Worm (Caenorhabditis elegans): ENCODE measurements around the gene pipp-4P.
"Not testable (repeated sequence)": the region's sequence is repeated elsewhere in the genome, so short reads cannot be mapped to it uniquely, and the experiment has no call there.

pipp-4P gene

DNA sequence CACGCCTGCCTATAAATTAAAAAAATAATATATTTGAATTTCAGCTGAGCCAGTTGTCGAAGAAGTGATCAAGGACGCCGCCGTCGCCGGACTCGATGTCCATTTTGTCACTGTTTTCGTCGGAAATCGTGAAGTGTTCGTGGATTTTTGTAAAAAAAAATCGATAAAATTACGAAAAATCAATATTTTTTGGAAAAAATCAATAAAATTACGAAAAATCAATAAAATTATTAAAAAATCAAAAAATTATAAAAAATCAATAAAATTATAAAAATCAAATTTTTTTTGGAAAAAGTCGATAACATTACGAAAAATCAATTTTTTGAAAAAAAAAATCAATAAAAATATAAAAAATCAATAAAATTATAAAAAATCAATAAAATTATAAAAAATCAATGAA, 15.9 kb downstream of the pipp-4P start:
- TF ChIP-seq tra-4 (tag; optimal IDR thresholded peaks at IDR 0.05) (no peak), ets-7 (tag; optimal IDR thresholded peaks at IDR 0.05) (no peak)

DNA sequence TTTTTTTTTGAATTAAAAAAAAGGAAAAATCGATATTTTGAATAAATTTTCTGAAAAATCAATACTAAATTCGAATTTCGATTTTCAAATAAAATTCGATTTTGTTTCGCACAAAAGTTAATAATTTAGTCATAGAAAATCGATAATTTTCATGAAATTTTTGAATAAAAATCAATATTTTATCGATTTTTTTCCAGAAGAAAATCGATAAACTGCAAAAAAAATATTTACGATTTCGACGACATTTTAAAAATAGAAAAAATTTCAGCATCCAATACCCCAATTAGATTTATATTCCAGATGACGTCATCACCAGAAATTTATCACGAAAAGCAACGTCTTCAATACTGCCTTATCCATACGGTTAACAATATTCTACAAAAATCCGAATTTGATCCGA, 17.3 kb downstream of the pipp-4P start, which contains the start of gene josd-1:
josd-1 (plus strand) TSS at position 301 of the 400 bp plus-strand sequence.
- no peak for TF ChIP-seq ets-7 (tag; optimal IDR thresholded peaks at IDR 0.05)
- no peak for TF ChIP-seq hnd-1 (tag; optimal IDR thresholded peaks at IDR 0.05)
- no peak for TF ChIP-seq B0310.2 (tag; optimal IDR thresholded peaks at IDR 0.05)
- TF ChIP-seq tbx-11 (GFP tag; IDR thresholded peaks at IDR 0.05): no peak
- no peak for TF ChIP-seq ceh-13 (GFP tag; optimal IDR thresholded peaks at IDR 0.05)
- TF ChIP-seq tbx-37 (GFP tag; conservative IDR thresholded peaks at IDR 0.05): no peak
- no peak for TF ChIP-seq ceh-36 (tag; optimal IDR thresholded peaks at IDR 0.05)
- no peak for TF ChIP-seq F13C5.2 (tag; optimal IDR thresholded peaks at IDR 0.05)
- TF ChIP-seq pes-1 (GFP tag; IDR thresholded peaks at IDR 0.05): no peak
- no peak for TF ChIP-seq flt-1 (GFP tag; IDR thresholded peaks at IDR 0.05)
- no peak for TF ChIP-seq scrt-1 (GFP tag; IDR thresholded peaks at IDR 0.05)
- no peak for TF ChIP-seq aly-1 (tag; optimal IDR thresholded peaks at IDR 0.05)
- no peak for TF ChIP-seq ama-1 (optimal IDR thresholded peaks at IDR 0.05)
- no peak for TF ChIP-seq hmbx-1 (tag; optimal IDR thresholded peaks at IDR 0.05)
- no peak for TF ChIP-seq tra-4 (tag; optimal IDR thresholded peaks at IDR 0.05)
- TF ChIP-seq sea-1 (GFP tag; conservative IDR thresholded peaks at IDR 0.05): no peak
- no peak for TF ChIP-seq hmg-4 (GFP tag; optimal IDR thresholded peaks at IDR 0.05)

DNA sequence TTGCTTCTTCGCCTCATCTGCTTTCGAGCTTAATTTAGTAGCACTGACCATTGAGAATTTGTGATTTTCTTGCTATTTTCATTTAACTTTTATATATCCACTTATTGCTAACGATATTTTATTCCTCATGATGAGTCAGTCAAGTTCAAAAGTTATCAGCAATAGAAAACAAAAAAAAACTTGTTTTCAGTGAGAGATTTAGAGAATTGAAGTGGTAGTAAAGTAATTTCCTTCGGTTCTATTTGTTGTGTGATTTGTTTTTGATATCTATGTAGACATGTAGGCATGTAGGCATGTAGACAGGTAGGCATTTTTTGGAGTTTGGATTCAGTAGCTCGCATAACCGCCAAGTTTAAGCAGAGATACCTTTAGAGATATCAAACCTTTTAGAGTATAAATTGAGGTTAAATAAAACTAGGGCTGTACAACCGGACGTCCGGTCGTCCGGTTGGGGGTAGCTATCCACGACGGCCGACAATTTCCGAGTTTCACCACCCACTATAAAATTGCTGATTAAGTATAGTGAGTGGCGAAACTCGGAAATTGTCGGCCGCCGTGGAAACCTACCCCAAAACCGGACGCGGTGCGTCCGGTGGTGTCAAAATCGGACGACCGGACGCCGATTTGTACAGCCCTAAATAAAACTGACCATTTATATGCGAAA, 21.9 kb downstream of the pipp-4P start, which contains the start of gene Y71H2AR.2:
Y71H2AR.2 (minus strand) TSS at position 51 of the 664 bp plus-strand sequence.
- TF ChIP-seq aly-1 (tag; optimal IDR thresholded peaks at IDR 0.05): no peak

DNA sequence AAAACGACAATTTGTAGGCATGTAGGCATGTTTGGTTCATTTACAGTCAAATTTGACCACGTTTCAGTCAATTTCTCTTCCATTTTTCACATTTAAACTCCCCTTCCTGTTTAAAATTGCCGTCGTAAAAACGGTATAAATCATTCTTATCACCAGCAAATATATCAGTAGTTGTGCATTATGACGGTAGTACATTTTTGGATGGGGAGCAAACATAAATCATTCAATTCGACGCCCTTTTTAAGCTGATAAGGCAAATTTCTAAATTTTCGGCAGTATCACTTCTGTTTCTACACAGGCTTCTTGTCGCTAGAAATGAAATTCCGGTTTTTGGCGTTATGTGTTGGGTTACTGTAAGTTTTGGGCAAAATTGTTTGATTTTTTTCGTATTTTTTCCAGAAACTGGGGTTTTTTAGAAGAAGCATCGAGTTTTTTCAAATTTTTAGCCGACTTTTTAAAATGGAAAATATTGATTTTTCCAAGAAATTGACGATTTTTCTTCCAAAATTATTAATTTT, 22.8 kb downstream of the pipp-4P start, which contains the start of gene H34I24.2:
H34I24.2 (plus strand) TSS at position 189 of the 518 bp plus-strand sequence.
- no peak for TF ChIP-seq tbx-11 (GFP tag; IDR thresholded peaks at IDR 0.05)

DNA sequence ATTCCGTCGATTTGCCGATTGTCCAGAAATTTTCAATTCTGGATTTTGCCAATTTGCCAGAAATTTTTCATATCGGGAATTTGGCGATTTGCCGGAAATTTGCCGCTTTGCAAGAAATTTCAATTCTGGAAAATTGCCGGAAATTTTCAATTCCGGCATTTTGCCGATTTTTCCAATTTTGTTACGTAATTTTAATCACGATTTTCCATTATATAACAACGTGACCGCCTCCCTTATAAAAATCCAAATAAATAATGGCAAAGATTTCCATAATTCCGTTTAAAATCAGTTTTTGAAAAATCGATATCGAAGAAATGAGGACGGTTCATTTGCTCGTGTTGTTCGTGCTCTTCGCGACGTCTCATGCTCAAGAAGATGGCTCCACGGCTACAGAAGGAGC, 27.7 kb downstream of the pipp-4P start, which contains the start of gene H34I24.1:
H34I24.1 (plus strand) TSS at position 301 of the 400 bp plus-strand sequence.
- not testable (repeated sequence) for TF ChIP-seq tra-4 (tag; optimal IDR thresholded peaks at IDR 0.05); ama-1 (optimal IDR thresholded peaks at IDR 0.05); tbx-11 (GFP tag; IDR thresholded peaks at IDR 0.05)

DNA sequence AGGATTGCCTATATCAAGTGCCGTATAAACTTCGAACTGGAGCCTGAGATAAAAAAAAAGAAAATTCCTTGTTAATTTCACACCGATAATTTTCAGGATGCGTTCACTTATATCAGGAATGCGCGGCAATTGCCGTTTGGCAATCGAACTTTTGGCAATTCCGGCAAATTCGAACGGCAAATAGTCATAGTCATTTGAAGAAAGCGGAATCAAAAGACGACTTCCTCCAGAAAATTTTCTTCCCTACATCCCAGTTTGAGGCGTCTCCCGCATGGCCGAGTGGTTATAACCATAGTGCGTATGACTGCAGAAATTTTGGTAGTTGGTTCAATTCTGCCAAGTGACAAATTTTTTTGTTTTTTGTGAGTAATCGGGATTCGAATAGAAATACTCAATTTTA, 36.8 kb downstream of the pipp-4P start, which contains the start of gene F56F11.4:
F56F11.4 (plus strand) TSS at position 301 of the 400 bp plus-strand sequence.
- TF ChIP-seq ceh-13 (GFP tag; optimal IDR thresholded peaks at IDR 0.05) (no peak), flt-1 (GFP tag; IDR thresholded peaks at IDR 0.05) (no peak), aly-1 (tag; optimal IDR thresholded peaks at IDR 0.05) (no peak), scrt-1 (GFP tag; IDR thresholded peaks at IDR 0.05) (no peak), F13C5.2 (tag; optimal IDR thresholded peaks at IDR 0.05) (no peak), hmbx-1 (tag; optimal IDR thresholded peaks at IDR 0.05) (no peak), ama-1 (optimal IDR thresholded peaks at IDR 0.05) (no peak), hmg-4 (GFP tag; optimal IDR thresholded peaks at IDR 0.05) (no peak), tra-4 (tag; optimal IDR thresholded peaks at IDR 0.05) (no peak), tbx-37 (GFP tag; conservative IDR thresholded peaks at IDR 0.05) (no peak), tbx-11 (GFP tag; IDR thresholded peaks at IDR 0.05) (no peak)

DNA sequence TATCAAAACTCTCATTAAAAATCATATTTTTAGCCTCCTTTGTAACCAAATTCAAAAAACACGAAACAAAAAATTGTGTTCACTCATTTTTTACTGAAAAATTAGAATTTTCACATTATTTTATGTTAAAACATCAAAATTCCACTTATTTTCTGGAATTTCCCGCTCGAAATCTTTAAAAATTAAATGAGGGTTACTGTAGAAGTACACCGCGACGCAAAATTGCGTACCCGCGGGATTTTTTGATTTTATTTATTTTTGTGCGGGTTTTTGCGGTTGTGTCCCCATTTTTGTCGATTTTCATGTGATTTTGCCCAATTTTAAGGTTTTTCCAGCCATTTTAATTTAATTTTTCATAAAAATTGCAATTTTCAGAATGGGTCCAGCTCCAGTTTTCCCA, 39.3 kb downstream of the pipp-4P start:
- TF ChIP-seq pes-1 (GFP tag; IDR thresholded peaks at IDR 0.05) (no peak), ceh-36 (tag; optimal IDR thresholded peaks at IDR 0.05) (no peak)

DNA sequence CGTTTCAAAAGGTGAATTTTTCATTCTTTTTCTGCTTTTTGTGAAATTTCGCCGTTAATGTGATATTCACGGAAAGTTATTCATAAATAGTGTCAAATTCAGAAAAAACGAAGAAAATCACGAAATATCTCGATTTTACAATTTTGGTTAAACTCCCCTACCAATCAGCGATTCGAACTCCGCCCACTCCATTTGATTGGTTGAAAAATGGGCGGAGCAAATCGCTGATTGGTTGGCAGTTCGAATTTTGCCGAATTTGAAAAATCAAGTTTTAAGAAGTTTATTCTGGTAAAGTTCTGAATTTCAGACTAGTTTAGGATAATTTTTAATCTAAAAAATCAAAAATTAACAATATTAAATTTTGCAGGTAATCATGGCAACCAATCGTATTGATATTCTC, 45.6 kb downstream of the pipp-4P start:
- no peak for TF ChIP-seq tbx-11 (GFP tag; IDR thresholded peaks at IDR 0.05)
- no peak for TF ChIP-seq aly-1 (tag; optimal IDR thresholded peaks at IDR 0.05)
- TF ChIP-seq flt-1 (GFP tag; IDR thresholded peaks at IDR 0.05): no peak
- no peak for TF ChIP-seq tra-4 (tag; optimal IDR thresholded peaks at IDR 0.05)
- no peak for TF ChIP-seq hmg-4 (GFP tag; optimal IDR thresholded peaks at IDR 0.05)
- no peak for TF ChIP-seq tbx-37 (GFP tag; conservative IDR thresholded peaks at IDR 0.05)
- TF ChIP-seq ceh-36 (tag; optimal IDR thresholded peaks at IDR 0.05): no peak
- no peak for TF ChIP-seq pes-1 (GFP tag; IDR thresholded peaks at IDR 0.05)
- no peak for TF ChIP-seq F13C5.2 (tag; optimal IDR thresholded peaks at IDR 0.05)
- TF ChIP-seq scrt-1 (GFP tag; IDR thresholded peaks at IDR 0.05): no peak
- no peak for TF ChIP-seq hmbx-1 (tag; optimal IDR thresholded peaks at IDR 0.05)

DNA sequence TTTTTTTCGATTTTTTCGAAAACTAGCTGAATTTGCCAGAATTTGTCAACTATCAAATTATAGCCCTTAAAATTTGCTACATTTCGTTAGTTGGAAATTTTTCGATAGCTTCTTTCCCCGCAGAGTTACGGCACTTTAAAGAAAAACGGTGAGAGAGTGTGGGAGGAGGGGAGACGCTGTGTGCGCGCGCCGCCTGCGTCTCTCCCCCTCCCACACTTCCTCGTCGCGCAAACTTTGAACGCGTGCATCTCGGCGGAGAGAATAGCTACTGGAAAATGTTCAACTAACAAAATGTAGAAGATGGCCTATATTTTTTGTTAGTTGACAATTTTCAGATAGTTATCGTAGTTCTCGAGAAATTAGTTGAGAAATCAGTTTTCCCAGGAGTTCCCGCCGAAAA, 47.5 kb downstream of the pipp-4P start:
- TF ChIP-seq tbx-11 (GFP tag; IDR thresholded peaks at IDR 0.05): no peak
- TF ChIP-seq tra-4 (tag; optimal IDR thresholded peaks at IDR 0.05): no peak

All from whole organism, early embryonic.